Fruit fly (Drosophila melanogaster) whole organism, wandering third instar larva: ENCODE measurements around the gene sea.

Experiments used
- Abd-B ChIP-seq: fragments of >200 bp; optimal IDR thresholded peaks from 2 replicates; lab custom pipeline; 2017; ENCODE audit warnings: missing biosample characterization, missing genetic modification characterization
- CG32264 ChIP-seq: fragments of 200-800 bp; sonication (Bioruptor generic); optimal IDR thresholded peaks from 2 replicates; lab custom pipeline; 2016; ENCODE audit warnings: missing biosample characterization, missing genetic modification characterization
- CG9705 ChIP-seq: fragments of 200-800 bp; sonication (Bioruptor generic); optimal IDR thresholded peaks from 2 replicates; lab custom pipeline; 2018; ENCODE audit warnings: missing biosample characterization, mild to moderate bottlenecking, missing genetic modification characterization
- CrebA ChIP-seq: fragments of 200-800 bp; sonication (Bioruptor generic); optimal IDR thresholded peaks from 2 replicates; lab custom pipeline; 2016; ENCODE audit warnings: missing biosample characterization, mild to moderate bottlenecking, missing genetic modification characterization, borderline replicate concordance
- Dfd ChIP-seq: fragments of >200 bp; optimal IDR thresholded peaks from 2 replicates; lab custom pipeline; 2017; ENCODE audit warnings: missing biosample characterization, missing genetic modification characterization
- Dif ChIP-seq: fragments of 200-275, 200-300 bp; sonication (Bioruptor generic); optimal IDR thresholded peaks from 2 replicates; lab custom pipeline; 2018; ENCODE audit warnings: missing biosample characterization, missing genetic modification characterization; ENCODE audit not compliant: partially characterized antibody
- HLH106 ChIP-seq: fragments of 200-800 bp; optimal IDR thresholded peaks from 3 replicates; lab custom pipeline; 2019; ENCODE audit warnings: missing biosample characterization, mild to moderate bottlenecking, missing genetic modification characterization, moderate library complexity
- Hnf4 ChIP-seq: fragments of 200-800 bp; sonication (Bioruptor generic); optimal IDR thresholded peaks from 2 replicates; lab custom pipeline; 2016; ENCODE audit warnings: missing biosample characterization, mild to moderate bottlenecking, missing genetic modification characterization
- Hr78 ChIP-seq: fragments of >200 bp; optimal IDR thresholded peaks from 2 replicates; lab custom pipeline; 2017; ENCODE audit warnings: missing biosample characterization, missing genetic modification characterization
- Hr83 ChIP-seq: fragments of 200-300 bp; sonication (Bioruptor generic); optimal IDR thresholded peaks from 2 replicates; lab custom pipeline; 2016; ENCODE audit warnings: missing biosample characterization, mild to moderate bottlenecking, missing genetic modification characterization, moderate library complexity; ENCODE audit not compliant: poor library complexity, severe bottlenecking
- Jra ChIP-seq: sonication (Bioruptor generic); optimal IDR thresholded peaks from 2 replicates; lab custom pipeline; 2016; ENCODE audit warnings: missing biosample characterization, missing genetic modification characterization
- Mio ChIP-seq: sonication (Bioruptor generic); optimal IDR thresholded peaks from 2 replicates; lab custom pipeline; 2016; ENCODE audit warnings: missing biosample characterization, missing genetic modification characterization
- Myc ChIP-seq: fragments of >200 bp; optimal IDR thresholded peaks from 2 replicates; lab custom pipeline; 2017
- N ChIP-seq: fragments of >200 bp; optimal IDR thresholded peaks from 2 replicates; lab custom pipeline; 2018; ENCODE audit warnings: missing biosample characterization, missing external identifiers, missing genetic modification characterization
- OdsH ChIP-seq: fragments of 200-800 bp; sonication (Bioruptor generic); optimal IDR thresholded peaks from 2 replicates; lab custom pipeline; 2016; ENCODE audit warnings: missing biosample characterization, mild to moderate bottlenecking, missing genetic modification characterization
- Rel ChIP-seq, 2 experiments: fragments of 200-800 bp; sonication (Bioruptor generic) in 1 of 2; optimal IDR thresholded peaks; 2 replicates in 1 of 2; 3 replicates in 1 of 2; lab custom pipeline; 2016 to 2019; ENCODE audit warnings: mild to moderate bottlenecking in 2 of 2, missing biosample characterization in 2 of 2, missing genetic modification characterization in 2 of 2, moderate library complexity in 1 of 2
- Vsx2 ChIP-seq: fragments of 200-300, 225-300 bp; sonication (Bioruptor generic); optimal IDR thresholded peaks from 2 replicates; lab custom pipeline; 2018; ENCODE audit warnings: missing biosample characterization, missing genetic modification characterization; ENCODE audit not compliant: partially characterized antibody
- br ChIP-seq: fragments of 200-800 bp; sonication (Bioruptor generic); optimal IDR thresholded peaks from 2 replicates; lab custom pipeline; 2016; ENCODE audit warnings: missing biosample characterization, missing genetic modification characterization
- brk ChIP-seq: fragments of 200-800 bp; sonication (Bioruptor generic); optimal IDR thresholded peaks from 2 replicates; lab custom pipeline; 2016; ENCODE audit warnings: missing biosample characterization, mild to moderate bottlenecking, missing genetic modification characterization
- dl ChIP-seq, 2 experiments: fragments of 175-275, 200-275 bp in 1 of 2; fragments of 200-275 bp in 1 of 2; sonication (Bioruptor generic); optimal IDR thresholded peaks; lab custom pipeline; 2018; ENCODE audit warnings: mild to moderate bottlenecking in 2 of 2, missing biosample characterization in 2 of 2, missing genetic modification characterization in 2 of 2, moderate library complexity in 2 of 2; ENCODE audit not compliant: partially characterized antibody in 2 of 2, insufficient read depth in 1 of 2
- dmrt93B ChIP-seq: fragments of 200-800 bp; sonication (Bioruptor generic); optimal IDR thresholded peaks from 2 replicates; lab custom pipeline; 2018; ENCODE audit warnings: missing biosample characterization, mild to moderate bottlenecking, missing genetic modification characterization
- dsf ChIP-seq: sonication (Bioruptor generic); optimal IDR thresholded peaks from 2 replicates; lab custom pipeline; 2016; ENCODE audit warnings: missing biosample characterization, missing genetic modification characterization, borderline replicate concordance
- ey ChIP-seq: fragments of 200-800 bp; sonication (Bioruptor generic); optimal IDR thresholded peaks from 2 replicates; lab custom pipeline; 2016; ENCODE audit warnings: missing biosample characterization, missing genetic modification characterization
- foxo ChIP-seq, 2 experiments: fragments of 200-800 bp; sonication (Bioruptor generic); optimal IDR thresholded peaks; 2 replicates in 1 of 2; 3 replicates in 1 of 2; lab custom pipeline; 2016 to 2017; ENCODE audit warnings: missing biosample characterization in 2 of 2, missing genetic modification characterization in 2 of 2
- fru ChIP-seq: fragments of 200-800 bp; sonication (Bioruptor generic); optimal IDR thresholded peaks from 3 replicates; lab custom pipeline; 2016; ENCODE audit warnings: missing biosample characterization, mild to moderate bottlenecking, missing genetic modification characterization
- h ChIP-seq: fragments of 200-800 bp; sonication (Bioruptor generic); optimal IDR thresholded peaks from 3 replicates; lab custom pipeline; 2016; ENCODE audit warnings: missing biosample characterization, mild to moderate bottlenecking, missing genetic modification characterization
- pan ChIP-seq: fragments of >200 bp; optimal IDR thresholded peaks from 2 replicates; lab custom pipeline; 2017
- psq ChIP-seq: fragments of 200-800 bp; sonication (Bioruptor generic); optimal IDR thresholded peaks from 3 replicates; lab custom pipeline; 2017; ENCODE audit warnings: missing biosample characterization, mild to moderate bottlenecking, missing genetic modification characterization, moderate library complexity
- rgr ChIP-seq: fragments of 200-800 bp; sonication (Bioruptor generic); optimal IDR thresholded peaks from 3 replicates; lab custom pipeline; 2016; ENCODE audit warnings: missing biosample characterization, mild to moderate bottlenecking, missing genetic modification characterization
- tai ChIP-seq: sonication (Bioruptor generic); optimal IDR thresholded peaks from 2 replicates; lab custom pipeline; 2016; ENCODE audit warnings: missing biosample characterization, missing genetic modification characterization
- usp ChIP-seq: fragments of >200 bp; optimal IDR thresholded peaks from 2 replicates; lab custom pipeline; 2017; ENCODE audit warnings: missing biosample characterization, missing genetic modification characterization
- woc ChIP-seq: sonication (Bioruptor generic); optimal IDR thresholded peaks from 2 replicates; lab custom pipeline; 2016; ENCODE audit warnings: missing biosample characterization, mild to moderate bottlenecking, missing genetic modification characterization

The sea gene

dm6 chr3R:11589764-11590358 lies 23.0 kb upstream of the sea start, which contains the start of gene CG6791:
TSS of gene CG6791 (minus strand) at chr3R:11590146.
- TF ChIP-seq Myc (lab: Kevin White, UChicago) (no peak), Vsx2 (no peak), Hr83 (no peak), HLH106 (no peak), woc (GFP tag; lab: Kevin White, UChicago) (no peak), Rel (GFP tag; optimal IDR thresholded peaks at IDR 0.05; lab: Kevin White, UChicago) (no peak), Rel (tag; optimal IDR thresholded peaks at IDR 0.05; lab: Kevin White, UChicago) (no peak), dsf (GFP tag; lab: Kevin White, UChicago) (no peak), pan (lab: Kevin White, UChicago) (no peak)

dm6 chr3R:11582253-11582589 lies 15.4 kb upstream of the sea start:
- TF ChIP-seq ey (GFP tag; lab: Kevin White, UChicago) (peak; percentile 59), N (GFP tag; lab: Kevin White, UChicago) (no peak), CrebA (GFP tag; lab: Kevin White, UChicago) (no peak)

- TF ChIP-seq psq (GFP tag; lab: Kevin White, UChicago): peak; percentile 37
- TF ChIP-seq brk (GFP tag; lab: Kevin White, UChicago): no peak
- TF ChIP-seq usp (GFP tag; lab: Kevin White, UChicago): no peak
- TF ChIP-seq Hnf4 (GFP tag; lab: Kevin White, UChicago): no peak
- no peak for TF ChIP-seq Hr78 (GFP tag; lab: Kevin White, UChicago)
- no peak for TF ChIP-seq fru (GFP tag; lab: Kevin White, UChicago)
- no peak for TF ChIP-seq dmrt93B (GFP tag; lab: Kevin White, UChicago)
- TF ChIP-seq dl (GFP tag; optimal IDR thresholded peaks at IDR 0.05; lab: Kevin White, UChicago; ENCODE audit: insufficient read depth in 1 of 2, partially characterized antibody in 2 of 2): no peak
- TF ChIP-seq foxo (GFP tag; optimal IDR thresholded peaks at IDR 0.05; lab: Kevin White, UChicago): no peak
- peak; percentile 3 for TF ChIP-seq Hr83
- TF ChIP-seq Mio (GFP tag; lab: Kevin White, UChicago): no peak
- TF ChIP-seq N (GFP tag; lab: Kevin White, UChicago): no peak
- no peak for TF ChIP-seq CG9705 (GFP tag; lab: Kevin White, UChicago)
- no peak for TF ChIP-seq h
- peak; percentile 10 for TF ChIP-seq OdsH (GFP tag; lab: Kevin White, UChicago)
- TF ChIP-seq rgr: no peak
- TF ChIP-seq pan (lab: Kevin White, UChicago): no peak
- TF ChIP-seq CrebA (GFP tag; lab: Kevin White, UChicago): no peak
- TF ChIP-seq Rel (GFP tag; optimal IDR thresholded peaks at IDR 0.05; lab: Kevin White, UChicago): no peak
- no peak for TF ChIP-seq Rel (tag; optimal IDR thresholded peaks at IDR 0.05; lab: Kevin White, UChicago)
Observed at dm6 chr3R:11581340-11582252, 14.7 kb upstream of the sea start, which contains the start of gene wkd. TSS of gene wkd (plus strand) at chr3R:11581576.

- no peak for TF ChIP-seq CG32264 (GFP tag; lab: Kevin White, UChicago)
- TF ChIP-seq usp (GFP tag; lab: Kevin White, UChicago): no peak
- no peak for TF ChIP-seq tai (GFP tag; lab: Kevin White, UChicago)
- no peak for TF ChIP-seq br
- TF ChIP-seq Mio (GFP tag; lab: Kevin White, UChicago): no peak
- no peak for TF ChIP-seq CrebA (GFP tag; lab: Kevin White, UChicago)
- no peak for TF ChIP-seq h
- no peak for TF ChIP-seq Abd-B (GFP tag; lab: Kevin White, UChicago)
- TF ChIP-seq Dif (GFP tag; lab: Kevin White, UChicago): no peak
- no peak for TF ChIP-seq N (GFP tag; lab: Kevin White, UChicago)
- no peak for TF ChIP-seq pan (lab: Kevin White, UChicago)
- TF ChIP-seq psq (GFP tag; lab: Kevin White, UChicago): no peak
- no peak for TF ChIP-seq Jra
- TF ChIP-seq brk (GFP tag; lab: Kevin White, UChicago): no peak
- no peak for TF ChIP-seq Dfd (GFP tag; lab: Kevin White, UChicago)
- no peak for TF ChIP-seq CG9705 (GFP tag; lab: Kevin White, UChicago)
Observed at dm6 chr3R:11578645-11579044, 11.8 kb upstream of the sea start, which contains the start of the genes CG6790 and CG5342. TSS of gene CG6790 (minus strand) at chr3R:11578745. TSS of gene CG5342 (plus strand) at chr3R:11578826.
